Worm (Caenorhabditis elegans) whole organism, late embryonic: ENCODE data around the gene spp-20.

Experiments
- C08G9.2 ChIP-seq: sonication (generic microtip); optimal IDR thresholded peaks from 2 replicates; lab custom pipeline; 2016; ENCODE audit warnings: mild to moderate bottlenecking, missing genetic modification characterization, moderate library complexity, missing compliant biosample characterization
- C38D4.7 ChIP-seq: fragments of 200-800 bp; sonication (Bioruptor generic); optimal IDR thresholded peaks from 2 replicates; lab custom pipeline; 2018; ENCODE audit warnings: mild to moderate bottlenecking, missing genetic modification characterization, moderate library complexity, missing compliant biosample characterization
- F13H6.1 ChIP-seq: sonication (generic microtip); optimal IDR thresholded peaks from 2 replicates; lab custom pipeline; 2016; ENCODE audit warnings: missing genetic modification characterization, missing compliant biosample characterization
- K09A11.1 ChIP-seq: sonication (generic microtip); optimal IDR thresholded peaks from 2 replicates; lab custom pipeline; 2017; ENCODE audit warnings: antibody characterized with exemption, mild to moderate bottlenecking, missing genetic modification characterization, missing compliant biosample characterization; ENCODE audit not compliant: insufficient read depth
- ahr-1 ChIP-seq: sonication (generic microtip); optimal IDR thresholded peaks from 2 replicates; lab custom pipeline; 2016; ENCODE audit warnings: missing genetic modification characterization, missing compliant biosample characterization
- ama-1 ChIP-seq: fragments of 150-350 bp; optimal IDR thresholded peaks from 2 replicates; lab custom pipeline; 2014
- ceh-14 ChIP-seq: sonication (generic microtip); optimal IDR thresholded peaks from 2 replicates; lab custom pipeline; 2016; ENCODE audit warnings: missing genotype, missing genetic modification characterization, missing compliant biosample characterization
- ceh-18 ChIP-seq: sonication (generic microtip); optimal IDR thresholded peaks from 2 replicates; lab custom pipeline; 2016; ENCODE audit warnings: missing genetic modification characterization, missing compliant biosample characterization
- ceh-19 ChIP-seq: fragments of 200-800 bp; sonication (Bioruptor generic); optimal IDR thresholded peaks from 2 replicates; lab custom pipeline; 2018; ENCODE audit warnings: mild to moderate bottlenecking, missing genetic modification characterization, missing compliant biosample characterization
- ceh-2 ChIP-seq: sonication (generic microtip); optimal IDR thresholded peaks from 2 replicates; lab custom pipeline; 2016; ENCODE audit warnings: missing genotype, missing genetic modification characterization, missing compliant biosample characterization
- ceh-24 ChIP-seq: sonication (generic microtip); optimal IDR thresholded peaks from 2 replicates; lab custom pipeline; 2016; ENCODE audit warnings: mild to moderate bottlenecking, missing genetic modification characterization, missing compliant biosample characterization
- ceh-34 ChIP-seq: sonication (generic microtip); optimal IDR thresholded peaks from 2 replicates; lab custom pipeline; 2016; ENCODE audit warnings: mild to moderate bottlenecking, missing genetic modification characterization, missing compliant biosample characterization
- ceh-45 ChIP-seq: fragments of 200-800 bp; sonication (Bioruptor generic); IDR thresholded peaks from 2 replicates; pipeline ENCODE4 v1.3.6; 2022; ENCODE audit warnings: missing genetic modification reagents, missing genetic modification characterization, missing compliant biosample characterization
- ceh-48 ChIP-seq: sonication (generic microtip); optimal IDR thresholded peaks from 2 replicates; lab custom pipeline; 2016; ENCODE audit warnings: missing genetic modification characterization, inconsistent platforms, missing compliant biosample characterization
- ceh-9 ChIP-seq: sonication (generic microtip); optimal IDR thresholded peaks from 2 replicates; lab custom pipeline; 2016; ENCODE audit warnings: mild to moderate bottlenecking, missing genetic modification characterization, inconsistent platforms, missing compliant biosample characterization
- che-1 ChIP-seq: sonication (generic microtip); optimal IDR thresholded peaks from 2 replicates; lab custom pipeline; 2016; ENCODE audit warnings: mild to moderate bottlenecking, missing genetic modification characterization, missing compliant biosample characterization
- dve-1 ChIP-seq: sonication (generic microtip); optimal IDR thresholded peaks from 2 replicates; lab custom pipeline; 2017; ENCODE audit warnings: antibody characterized with exemption, mild to moderate bottlenecking, missing genetic modification characterization, missing compliant biosample characterization
- elt-2 ChIP-seq: sonication (generic microtip); optimal IDR thresholded peaks from 2 replicates; lab custom pipeline; 2016; ENCODE audit warnings: missing genetic modification reagents, missing genetic modification characterization, missing compliant biosample characterization
- elt-4 ChIP-seq: sonication (generic microtip); optimal IDR thresholded peaks from 2 replicates; lab custom pipeline; 2016; ENCODE audit warnings: missing genetic modification characterization, missing compliant biosample characterization
- eyg-1 ChIP-seq: sonication (generic microtip); optimal IDR thresholded peaks from 2 replicates; lab custom pipeline; 2016; ENCODE audit warnings: missing genotype, missing genetic modification characterization, missing compliant biosample characterization
- fkh-6 ChIP-seq: sonication (generic microtip); optimal IDR thresholded peaks from 2 replicates; lab custom pipeline; 2016; ENCODE audit warnings: missing genetic modification characterization, missing compliant biosample characterization
- gmeb-2 ChIP-seq: sonication (generic microtip); optimal IDR thresholded peaks from 2 replicates; lab custom pipeline; 2016; ENCODE audit warnings: missing genetic modification characterization, inconsistent platforms, missing compliant biosample characterization
- hlh-13 ChIP-seq: fragments of 200-800 bp; sonication (Bioruptor generic); optimal IDR thresholded peaks from 2 replicates; lab custom pipeline; 2018; ENCODE audit warnings: mild to moderate bottlenecking, missing genetic modification characterization, missing compliant biosample characterization
- hlh-30 ChIP-seq: sonication (generic microtip); optimal IDR thresholded peaks from 2 replicates; lab custom pipeline; 2017; ENCODE audit warnings: antibody characterized with exemption, missing genetic modification characterization, missing compliant biosample characterization; ENCODE audit not compliant: insufficient read depth
- hlh-6 ChIP-seq: sonication (generic microtip); optimal IDR thresholded peaks from 2 replicates; lab custom pipeline; 2016; ENCODE audit warnings: missing genotype, missing genetic modification characterization, missing compliant biosample characterization
- mec-3 ChIP-seq: sonication (generic microtip); optimal IDR thresholded peaks from 2 replicates; lab custom pipeline; 2016; ENCODE audit warnings: borderline replicate concordance, missing genetic modification characterization, missing compliant biosample characterization
- nfya-1 ChIP-seq: sonication (generic microtip); optimal IDR thresholded peaks from 2 replicates; lab custom pipeline; 2017; ENCODE audit warnings: missing genetic modification characterization, mild to moderate bottlenecking, missing compliant biosample characterization, antibody characterized with exemption, moderate library complexity
- nhr-11 ChIP-seq: fragments of 150-350 bp; optimal IDR thresholded peaks from 2 replicates; lab custom pipeline; 2014; ENCODE audit warnings: missing biosample characterization, missing genetic modification characterization
- npax-4 ChIP-seq: sonication (generic microtip); optimal IDR thresholded peaks from 2 replicates; lab custom pipeline; 2016; ENCODE audit warnings: missing genetic modification characterization, missing compliant biosample characterization
- pag-3 ChIP-seq: sonication (generic microtip); optimal IDR thresholded peaks from 2 replicates; lab custom pipeline; 2016; ENCODE audit warnings: missing compliant biosample characterization, missing genetic modification characterization, borderline replicate concordance
- pha-2 ChIP-seq: sonication (generic microtip); optimal IDR thresholded peaks from 2 replicates; lab custom pipeline; 2017; ENCODE audit warnings: mild to moderate bottlenecking, missing genetic modification characterization, missing compliant biosample characterization
- pha-4 ChIP-seq: fragments of 150-350 bp; optimal IDR thresholded peaks from 2 replicates; lab custom pipeline; 2018; ENCODE audit warnings: missing biosample characterization, missing genetic modification reagents, missing genetic modification characterization
- rnt-1 ChIP-seq: sonication (generic microtip); optimal IDR thresholded peaks from 2 replicates; lab custom pipeline; 2016; ENCODE audit warnings: missing genetic modification characterization, missing compliant biosample characterization
- tbx-2 ChIP-seq: sonication (generic microtip); optimal IDR thresholded peaks from 2 replicates; lab custom pipeline; 2016; ENCODE audit warnings: missing genetic modification characterization, missing compliant biosample characterization
- tbx-7 ChIP-seq: sonication (generic microtip); optimal IDR thresholded peaks from 2 replicates; lab custom pipeline; 2016; ENCODE audit warnings: missing genotype, missing genetic modification characterization, missing compliant biosample characterization
- ttx-3 ChIP-seq: sonication (generic microtip); optimal IDR thresholded peaks from 2 replicates; lab custom pipeline; 2016; ENCODE audit warnings: missing genetic modification reagents, missing genetic modification characterization, missing compliant biosample characterization
- unc-3 ChIP-seq, 2 experiments: fragments of 200-800 bp in 1 of 2; sonication (Bioruptor generic) in 1 of 2; sonication (generic microtip) in 1 of 2; conservative IDR thresholded peaks in 1 of 2; optimal IDR thresholded peaks in 1 of 2; 2 replicates each; pipeline versions ENCODE4 v1.3.6 to Lab custom; 2016 to 2022; ENCODE audit warnings: missing compliant biosample characterization in 2 of 2, missing genetic modification characterization in 2 of 2, missing genetic modification reagents in 1 of 2
- unc-42 ChIP-seq: sonication (generic microtip); optimal IDR thresholded peaks from 2 replicates; lab custom pipeline; 2016; ENCODE audit warnings: missing genotype, missing genetic modification characterization, missing compliant biosample characterization
- ztf-16 ChIP-seq: sonication (generic microtip); optimal IDR thresholded peaks from 2 replicates; lab custom pipeline; 2017; ENCODE audit warnings: missing genetic modification characterization, missing compliant biosample characterization

spp-20 gene

DNA sequence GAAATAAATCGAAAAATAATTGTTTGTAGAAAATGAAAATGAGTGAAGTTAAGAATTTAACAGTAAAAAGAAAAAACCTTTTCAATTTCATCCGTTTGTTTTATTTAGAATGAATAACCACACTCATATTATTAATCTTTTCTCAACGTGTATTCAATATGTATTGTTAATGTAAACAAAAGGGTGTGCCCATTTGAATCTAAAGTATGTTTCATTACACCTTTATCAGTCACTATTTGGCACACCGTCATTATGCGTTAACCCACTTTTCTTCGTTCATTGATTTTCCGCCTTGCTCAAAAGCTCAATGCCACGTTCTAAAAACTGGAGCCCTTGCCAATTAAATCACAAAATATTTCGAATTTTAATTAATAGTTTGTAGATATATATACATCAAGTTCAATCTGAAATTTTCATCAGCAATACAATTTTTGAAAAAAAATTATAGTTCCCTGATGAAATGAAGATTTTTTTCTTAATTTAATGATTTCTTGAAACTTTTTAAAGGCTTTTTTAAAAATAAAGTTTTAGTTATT, 7.9 kb upstream of the spp-20 start, which contains the start of gene K04A8.1:
K04A8.1 (plus strand) TSS at position 486 of the 536 bp plus-strand sequence.
- TF ChIP-seq nhr-11 (tag; lab: Kevin White, UChicago): no peak
- no peak for TF ChIP-seq dve-1 (tag; lab: Kevin White, UChicago)
- TF ChIP-seq ceh-19: no peak
- no peak for TF ChIP-seq ceh-9 (tag; lab: Kevin White, UChicago)
- TF ChIP-seq mec-3 (tag; lab: Kevin White, UChicago): no peak
- TF ChIP-seq pag-3 (tag; lab: Kevin White, UChicago): no peak
- TF ChIP-seq hlh-13 (GFP tag; lab: Kevin White, UChicago): no peak
- TF ChIP-seq ceh-24: no peak
- TF ChIP-seq unc-3 (GFP tag; conservative IDR thresholded peaks at IDR 0.05; lab: Robert Waterston, UW): no peak
- no peak for TF ChIP-seq unc-3 (tag; optimal IDR thresholded peaks at IDR 0.05; lab: Kevin White, UChicago)
- TF ChIP-seq ahr-1 (tag; lab: Kevin White, UChicago): no peak

DNA sequence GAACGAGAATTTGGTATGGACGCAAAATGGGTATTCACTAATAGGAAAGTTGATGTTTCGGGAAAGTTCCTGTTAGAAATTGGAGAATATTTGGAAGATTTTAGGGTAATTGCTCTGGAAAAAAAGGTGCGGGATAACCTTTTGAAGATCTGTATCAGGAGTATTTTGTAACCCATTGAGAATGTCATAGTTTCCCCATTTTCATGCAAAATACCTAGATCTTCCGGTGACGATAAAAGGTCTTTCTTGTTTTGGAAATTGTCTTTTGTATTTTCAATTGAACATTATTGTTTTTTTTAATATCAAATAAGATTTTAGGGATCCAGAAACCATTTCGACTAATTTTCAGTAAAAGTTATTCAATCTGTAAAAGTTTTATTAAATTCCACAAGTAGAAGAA, 3.6 kb upstream of the spp-20 start, which contains the start of gene spp-19:
spp-19 (minus strand) TSS at position 101 of the 400 bp plus-strand sequence.
- no peak for TF ChIP-seq ceh-48 (tag; lab: Kevin White, UChicago)
- no peak for TF ChIP-seq nfya-1
- TF ChIP-seq elt-4 (tag; lab: Kevin White, UChicago): no peak
- no peak for TF ChIP-seq C08G9.2 (tag; lab: Kevin White, UChicago)
- no peak for TF ChIP-seq ceh-9 (tag; lab: Kevin White, UChicago)
- no peak for TF ChIP-seq ceh-45 (GFP tag; lab: Robert Waterston, UW)
- no peak for TF ChIP-seq unc-42 (tag; lab: Kevin White, UChicago)
- TF ChIP-seq hlh-13 (GFP tag; lab: Kevin White, UChicago): no peak
- TF ChIP-seq hlh-6 (tag; lab: Kevin White, UChicago): no peak
- no peak for TF ChIP-seq pha-4 (tag; lab: Kevin White, UChicago)
- TF ChIP-seq ceh-24: no peak
- TF ChIP-seq ceh-2: no peak
- TF ChIP-seq ztf-16 (tag; lab: Kevin White, UChicago): no peak
- TF ChIP-seq ttx-3: no peak
- TF ChIP-seq tbx-2 (tag; lab: Kevin White, UChicago): no peak
- TF ChIP-seq C38D4.7: no peak

DNA sequence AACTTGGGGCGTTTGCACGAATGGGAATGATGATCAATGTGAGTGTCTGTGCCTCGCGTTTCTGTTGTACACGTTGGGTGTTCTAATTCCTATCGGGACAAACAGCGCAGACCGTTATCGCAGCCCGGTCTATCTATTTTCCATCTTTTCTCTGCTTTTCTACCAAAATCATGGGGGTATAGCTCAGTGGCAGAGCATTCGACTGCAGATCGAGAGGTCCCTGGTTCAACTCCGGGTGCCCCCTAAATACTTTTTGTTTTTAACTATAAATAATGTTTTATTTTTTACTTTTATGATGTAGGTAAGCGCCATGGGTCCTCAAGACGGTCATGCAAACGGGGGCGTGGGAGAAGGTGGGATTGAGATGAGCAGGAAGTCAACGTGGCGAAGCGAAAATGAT, 1.6 kb upstream of the spp-20 start:
- TF ChIP-seq C08G9.2 (tag; lab: Kevin White, UChicago) (no peak), C38D4.7 (peak; percentile 5), F13H6.1 (tag; lab: Kevin White, UChicago) (no peak), fkh-6 (tag; lab: Kevin White, UChicago) (no peak), npax-4 (tag; lab: Kevin White, UChicago) (no peak), gmeb-2 (tag; lab: Kevin White, UChicago) (no peak), pha-2 (tag; lab: Kevin White, UChicago) (no peak), K09A11.1 (tag; lab: Kevin White, UChicago) (no peak), eyg-1 (tag; lab: Kevin White, UChicago) (no peak), elt-2 (peak; percentile 60), hlh-13 (GFP tag; lab: Kevin White, UChicago) (no peak), ceh-45 (GFP tag; lab: Robert Waterston, UW) (no peak), ceh-34 (tag; lab: Kevin White, UChicago) (no peak), ama-1 (lab: Kevin White, UChicago) (no peak), che-1 (peak; percentile 6), tbx-7 (no peak), tbx-2 (tag; lab: Kevin White, UChicago) (no peak)

DNA sequence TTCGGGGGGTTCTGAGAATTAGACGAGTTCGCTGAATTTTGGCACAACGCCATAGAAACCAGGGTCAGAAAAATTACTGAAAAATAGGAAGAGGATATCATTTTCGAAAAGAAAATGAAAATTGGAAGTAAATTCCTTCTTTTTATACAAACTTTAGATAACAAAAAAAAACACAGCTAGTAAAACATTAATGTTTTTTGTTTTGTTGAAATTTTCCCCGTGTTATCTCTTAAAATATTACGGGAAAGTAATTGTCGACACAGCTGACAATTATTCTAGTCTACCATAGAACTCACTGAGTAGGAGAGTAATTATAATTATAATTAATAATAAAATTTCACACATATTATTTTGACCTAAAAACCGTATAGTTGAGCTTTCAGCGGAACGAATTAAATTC, 1.1 kb upstream of the spp-20 start, which contains the start of gene spp-26:
spp-26 (minus strand) TSS at position 101 of the 400 bp plus-strand sequence.
- TF ChIP-seq ceh-34 (tag; lab: Kevin White, UChicago) (no peak), che-1 (no peak), hlh-30 (no peak), pha-2 (tag; lab: Kevin White, UChicago) (no peak), rnt-1 (no peak), fkh-6 (tag; lab: Kevin White, UChicago) (no peak), ttx-3 (no peak), ceh-24 (no peak), hlh-6 (tag; lab: Kevin White, UChicago) (no peak), unc-42 (tag; lab: Kevin White, UChicago) (no peak), nhr-11 (tag; lab: Kevin White, UChicago) (no peak), ahr-1 (tag; lab: Kevin White, UChicago) (no peak), elt-2 (no peak), ceh-18 (tag; lab: Kevin White, UChicago) (no peak), ceh-14 (tag; lab: Kevin White, UChicago) (no peak)
